Worm (Caenorhabditis elegans) whole organism, L2 larva: ENCODE data around the gene cyn-10.
A peak's percentile ranks its signal among the peaks of the same experiment; 100 is the strongest.

ENCODE experiments used
- C34F6.9 ChIP-seq: fragments of 150-350 bp; optimal IDR thresholded peaks from 2 replicates; lab custom pipeline; 2014; ENCODE audit warnings: missing biosample characterization, missing genetic modification characterization
- F13H6.1 ChIP-seq: sonication (generic microtip); optimal IDR thresholded peaks from 2 replicates; lab custom pipeline; 2016; ENCODE audit warnings: missing genetic modification characterization, missing compliant biosample characterization
- R02D3.7 ChIP-seq: fragments of 150-350 bp; optimal IDR thresholded peaks from 2 replicates; lab custom pipeline; 2014; ENCODE audit warnings: missing biosample characterization, missing genetic modification characterization
- Y55F3AM.14 ChIP-seq: fragments of 200-800 bp; sonication (Bioruptor generic); optimal IDR thresholded peaks from 2 replicates; lab custom pipeline; 2018; ENCODE audit warnings: mild to moderate bottlenecking, missing genetic modification characterization, missing compliant biosample characterization
- ZK546.5 ChIP-seq: sonication (generic microtip); optimal IDR thresholded peaks from 2 replicates; lab custom pipeline; 2017; ENCODE audit warnings: missing biosample characterization, missing genetic modification characterization
- alr-1 ChIP-seq: fragments of 150-350 bp; optimal IDR thresholded peaks from 2 replicates; lab custom pipeline; 2014; ENCODE audit warnings: missing biosample characterization, missing genetic modification characterization
- ama-1 ChIP-seq: fragments of 150-350 bp; optimal IDR thresholded peaks from 2 replicates; lab custom pipeline; 2018; ENCODE audit warnings: inconsistent platforms
- crh-2 ChIP-seq: sonication (generic microtip); optimal IDR thresholded peaks from 2 replicates; lab custom pipeline; 2017; ENCODE audit warnings: missing biosample characterization, missing genetic modification characterization
- egl-27 ChIP-seq: sonication (generic microtip); optimal IDR thresholded peaks from 3 replicates; lab custom pipeline; 2017; ENCODE audit warnings: missing biosample characterization, missing genetic modification reagents, missing genetic modification characterization
- elt-1 ChIP-seq: fragments of 150-350 bp; optimal IDR thresholded peaks from 2 replicates; lab custom pipeline; 2014; ENCODE audit warnings: missing biosample characterization, missing genetic modification characterization
- fos-1 ChIP-seq: fragments of 150-350 bp; optimal IDR thresholded peaks from 2 replicates; lab custom pipeline; 2014; ENCODE audit warnings: missing biosample characterization, missing genetic modification characterization
- gmeb-1 ChIP-seq: fragments of 150-350 bp; optimal IDR thresholded peaks from 2 replicates; lab custom pipeline; 2014; ENCODE audit warnings: missing biosample characterization, missing genetic modification characterization
- lin-11 ChIP-seq: fragments of 150-350 bp; sonication (generic microtip); optimal IDR thresholded peaks from 2 replicates; lab custom pipeline; 2014; ENCODE audit warnings: missing biosample characterization, missing genetic modification characterization, inconsistent platforms, mixed read lengths
- lin-13 ChIP-seq: fragments of 150-350 bp; optimal IDR thresholded peaks from 2 replicates; lab custom pipeline; 2014; ENCODE audit warnings: missing biosample characterization, missing genetic modification reagents, missing genetic modification characterization
- lsy-2 ChIP-seq, 2 experiments: fragments of 150-350 bp in 1 of 2; sonication (generic microtip) in 1 of 2; optimal IDR thresholded peaks; 2 replicates each; lab custom pipeline; 2014 to 2017; ENCODE audit warnings: missing biosample characterization in 2 of 2, missing genetic modification characterization in 2 of 2
- mab-5 ChIP-seq: fragments of 150-350 bp; optimal IDR thresholded peaks from 2 replicates; lab custom pipeline; 2014; ENCODE audit warnings: missing biosample characterization, missing genetic modification characterization
- mbf-1 ChIP-seq: sonication (generic microtip); optimal IDR thresholded peaks from 2 replicates; lab custom pipeline; 2017; ENCODE audit warnings: missing biosample characterization, missing genetic modification characterization
- mdl-1 ChIP-seq, 2 experiments: fragments of 150-350 bp in 1 of 2; sonication (generic microtip) in 1 of 2; optimal IDR thresholded peaks; 2 replicates each; lab custom pipeline; 2017; ENCODE audit warnings: missing biosample characterization in 2 of 2, missing genetic modification characterization in 2 of 2
- nhr-11 ChIP-seq: fragments of 150-350 bp; optimal IDR thresholded peaks from 2 replicates; lab custom pipeline; 2014; ENCODE audit warnings: missing biosample characterization, missing genetic modification characterization
- nhr-129 ChIP-seq: fragments of 150-350 bp; optimal IDR thresholded peaks from 2 replicates; lab custom pipeline; 2014; ENCODE audit warnings: missing biosample characterization, missing genetic modification characterization
- nhr-21 ChIP-seq: fragments of 150-350 bp; optimal IDR thresholded peaks from 2 replicates; lab custom pipeline; 2014; ENCODE audit warnings: missing biosample characterization, missing genetic modification characterization
- nhr-23 ChIP-seq: fragments of 150-350 bp; optimal IDR thresholded peaks from 2 replicates; lab custom pipeline; 2014; ENCODE audit warnings: missing biosample characterization, missing genetic modification reagents, missing genetic modification characterization
- nhr-25 ChIP-seq: fragments of 150-350 bp; sonication (generic microtip); optimal IDR thresholded peaks from 3 replicates; lab custom pipeline; 2014; ENCODE audit warnings: missing biosample characterization, missing genetic modification characterization
- nhr-6 ChIP-seq: fragments of 150-350 bp; optimal IDR thresholded peaks from 2 replicates; lab custom pipeline; 2014; ENCODE audit warnings: missing biosample characterization, missing genetic modification characterization
- nhr-77 ChIP-seq: fragments of 150-350 bp; optimal IDR thresholded peaks from 2 replicates; lab custom pipeline; 2014; ENCODE audit warnings: missing biosample characterization, missing genetic modification characterization
- sem-4 ChIP-seq: fragments of 150-350 bp; optimal IDR thresholded peaks from 2 replicates; lab custom pipeline; 2014; ENCODE audit warnings: missing biosample characterization, missing genetic modification reagents, missing genetic modification characterization
- skn-1 ChIP-seq: sonication (generic microtip); optimal IDR thresholded peaks from 2 replicates; lab custom pipeline; 2017; ENCODE audit warnings: missing biosample characterization, missing genetic modification characterization
- sma-3 ChIP-seq: sonication (generic microtip); optimal IDR thresholded peaks from 2 replicates; lab custom pipeline; 2016; ENCODE audit warnings: missing genetic modification reagents, missing genetic modification characterization, missing compliant biosample characterization
- sma-9 ChIP-seq, 2 experiments: fragments of 150-350 bp in 1 of 2; sonication (generic microtip) in 1 of 2; optimal IDR thresholded peaks; 2 replicates each; lab custom pipeline; 2014 to 2016; ENCODE audit warnings: missing genetic modification characterization in 2 of 2, mild to moderate bottlenecking in 1 of 2, missing biosample characterization in 1 of 2, missing compliant biosample characterization in 1 of 2, missing genetic modification reagents in 1 of 2, moderate library complexity in 1 of 2
- snpc-4 ChIP-seq: fragments of 150-350 bp; optimal IDR thresholded peaks from 2 replicates; lab custom pipeline; 2014; ENCODE audit warnings: missing biosample characterization, missing genetic modification characterization
- unc-39 ChIP-seq: fragments of 150-350 bp; optimal IDR thresholded peaks from 2 replicates; lab custom pipeline; 2014; ENCODE audit warnings: missing biosample characterization, missing genetic modification characterization
- unc-55 ChIP-seq: fragments of 150-350 bp; sonication (generic microtip); optimal IDR thresholded peaks from 3 replicates; lab custom pipeline; 2014; ENCODE audit warnings: missing biosample characterization, missing genetic modification reagents, missing genetic modification characterization
- ztf-1 ChIP-seq: fragments of 200-800 bp; sonication (Bioruptor generic); conservative IDR thresholded peaks from 2 replicates; pipeline ENCODE4 v1.3.6; 2022; ENCODE audit warnings: missing genetic modification characterization, missing compliant biosample characterization
- ztf-11 ChIP-seq: sonication (generic microtip); optimal IDR thresholded peaks from 2 replicates; lab custom pipeline; 2017; ENCODE audit warnings: missing biosample characterization, missing genetic modification characterization
- ztf-4 ChIP-seq: fragments of 150-350 bp; optimal IDR thresholded peaks from 2 replicates; lab custom pipeline; 2014; ENCODE audit warnings: missing biosample characterization, missing genetic modification characterization

The cyn-10 gene

DNA sequence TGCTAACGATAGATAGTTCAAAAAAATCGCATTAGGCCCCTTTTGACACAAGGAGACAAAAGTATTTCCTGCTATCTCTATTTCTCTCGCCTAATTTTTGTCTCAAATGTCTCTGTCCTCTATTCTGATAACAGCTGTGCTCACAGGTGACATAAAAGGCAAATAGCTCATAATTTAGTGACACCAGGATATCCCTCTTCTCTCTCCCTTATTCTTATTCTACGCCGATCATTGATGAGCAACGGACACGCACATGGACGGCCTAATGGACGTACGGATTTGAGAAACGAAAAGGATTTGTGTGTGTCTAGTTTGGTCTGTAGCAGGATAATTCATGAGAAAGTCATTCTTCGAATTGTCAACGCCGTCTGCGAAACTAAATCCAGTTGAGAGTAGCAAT is 22.8 kb upstream of the cyn-10 start:
- TF ChIP-seq nhr-25 (tag; lab: Kevin White, UChicago) (no peak), mab-5 (no peak), egl-27 (tag; lab: Kevin White, UChicago) (no peak), elt-1 (tag; lab: Kevin White, UChicago) (no peak), lsy-2 (tag; optimal IDR thresholded peaks at IDR 0.05; lab: Kevin White, UChicago) (no peak), mbf-1 (tag; lab: Kevin White, UChicago) (no peak), nhr-11 (tag; lab: Kevin White, UChicago) (no peak), ztf-4 (no peak), unc-39 (tag; lab: Kevin White, UChicago) (no peak), alr-1 (tag; lab: Kevin White, UChicago) (no peak), ama-1 (lab: Kevin White, UChicago) (no peak)

- no peak for TF ChIP-seq egl-27 (tag; lab: Kevin White, UChicago)
- no peak for TF ChIP-seq sem-4 (tag; lab: Kevin White, UChicago)
- TF ChIP-seq R02D3.7 (tag; lab: Kevin White, UChicago) = no peak
- TF ChIP-seq nhr-77 (tag; lab: Kevin White, UChicago) = no peak
- TF ChIP-seq ztf-11 (tag; lab: Kevin White, UChicago) = no peak
- no peak for TF ChIP-seq elt-1 (tag; lab: Kevin White, UChicago)
- TF ChIP-seq ZK546.5 (tag; lab: Kevin White, UChicago) = no peak
- TF ChIP-seq nhr-23 (tag; lab: Kevin White, UChicago) = no peak
Measured at ce11 chrII:6934729-6935128, 21.6 kb upstream of the cyn-10 start.

DNA sequence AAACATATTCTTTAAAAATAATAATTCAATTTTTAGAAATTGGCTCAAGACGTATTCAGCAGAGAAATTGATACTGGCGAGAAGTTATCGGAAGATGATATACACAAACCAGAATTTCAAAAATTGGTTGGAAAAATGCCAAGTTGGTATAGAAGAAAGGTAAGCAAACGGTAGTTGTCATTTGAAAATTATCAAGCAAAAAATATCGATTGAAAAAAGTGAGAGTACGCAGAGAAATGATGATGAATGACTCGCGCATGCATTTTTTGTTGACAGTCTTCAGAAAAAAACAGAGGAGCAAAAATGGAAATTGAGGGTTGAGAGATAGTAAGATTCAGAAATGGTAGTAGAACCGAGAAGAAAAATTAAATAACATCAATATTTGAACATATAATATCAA is 19.8 kb upstream of the cyn-10 start:
- no peak for TF ChIP-seq C34F6.9 (tag; lab: Kevin White, UChicago)
- TF ChIP-seq nhr-77 (tag; lab: Kevin White, UChicago) = no peak
- no peak for TF ChIP-seq nhr-21 (tag; lab: Kevin White, UChicago)
- TF ChIP-seq lin-13 = no peak
- TF ChIP-seq unc-39 (tag; lab: Kevin White, UChicago) = no peak
- TF ChIP-seq skn-1 (tag; lab: Kevin White, UChicago) = no peak
- no peak for TF ChIP-seq unc-55 (GFP tag; lab: Kevin White, UChicago)
- TF ChIP-seq ZK546.5 (tag; lab: Kevin White, UChicago) = no peak
- TF ChIP-seq ztf-11 (tag; lab: Kevin White, UChicago) = no peak
- TF ChIP-seq nhr-129 (tag; lab: Kevin White, UChicago) = no peak
- no peak for TF ChIP-seq lsy-2 (tag; optimal IDR thresholded peaks at IDR 0.05; lab: Kevin White, UChicago)
- TF ChIP-seq nhr-25 (tag; lab: Kevin White, UChicago) = no peak
- no peak for TF ChIP-seq gmeb-1 (tag; lab: Kevin White, UChicago)
- no peak for TF ChIP-seq alr-1 (tag; lab: Kevin White, UChicago)

DNA sequence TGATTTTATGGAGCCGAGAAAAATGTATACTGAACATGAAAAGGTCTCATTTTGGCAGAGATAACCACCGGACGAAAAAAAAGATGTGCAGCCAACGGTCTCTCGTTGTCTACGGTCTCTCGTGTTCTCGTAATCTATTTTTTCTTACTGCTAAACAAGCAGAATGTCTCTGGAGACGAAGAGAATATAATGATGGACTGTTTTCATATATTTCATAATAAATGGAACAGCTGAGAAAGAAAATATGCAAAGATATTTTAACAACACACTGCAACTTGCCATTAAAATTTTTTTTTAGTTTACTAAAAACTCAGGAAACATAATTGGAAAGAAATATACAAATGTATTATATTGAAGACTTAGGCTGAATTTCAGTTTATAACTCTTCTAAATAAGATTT is 16.9 kb upstream of the cyn-10 start:
- TF ChIP-seq mdl-1 (tag; optimal IDR thresholded peaks at IDR 0.05; lab: Kevin White, UChicago) = no peak
- no peak for TF ChIP-seq ztf-1 (GFP tag; lab: Robert Waterston, UW)
- no peak for TF ChIP-seq Y55F3AM.14 (GFP tag; lab: Kevin White, UChicago)
- TF ChIP-seq alr-1 (tag; lab: Kevin White, UChicago) = no peak
- TF ChIP-seq mbf-1 (tag; lab: Kevin White, UChicago) = no peak
- TF ChIP-seq crh-2 (tag; lab: Kevin White, UChicago) = no peak
- TF ChIP-seq nhr-6 (tag; lab: Kevin White, UChicago) = no peak
- no peak for TF ChIP-seq sma-3
- no peak for TF ChIP-seq sem-4 (tag; lab: Kevin White, UChicago)
- peak; percentile 58 for TF ChIP-seq unc-55 (GFP tag; lab: Kevin White, UChicago)
- peak; percentile 45 for TF ChIP-seq C34F6.9 (tag; lab: Kevin White, UChicago)

DNA sequence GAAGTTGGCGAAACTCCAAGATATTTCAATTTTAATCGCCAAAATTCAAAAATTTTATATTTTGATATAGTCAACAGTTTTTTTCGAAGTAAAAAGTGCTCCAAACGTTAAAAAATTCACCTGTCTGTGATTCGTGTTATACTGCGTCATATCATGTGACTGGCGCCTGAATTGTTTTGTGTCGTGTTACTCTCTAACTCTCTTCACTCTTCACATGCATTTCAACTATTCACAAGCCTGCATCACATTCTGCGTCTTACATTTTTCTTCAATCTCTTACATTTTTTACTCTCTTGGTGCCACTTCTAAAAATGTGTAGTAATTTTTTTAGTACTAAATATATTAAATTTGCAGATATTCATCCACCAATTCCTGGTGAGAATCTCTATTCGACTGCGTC is 15.3 kb upstream of the cyn-10 start, which contains the start of gene flcn-1:
Gene flcn-1, plus strand, starts transcription at position 348 of the 400 bp plus-strand sequence.
- TF ChIP-seq unc-55 (GFP tag; lab: Kevin White, UChicago) (peak; percentile 45), lsy-2 (tag; optimal IDR thresholded peaks at IDR 0.05; lab: Kevin White, UChicago) (peak in 1 of 2 experiments; percentile 66), ZK546.5 (tag; lab: Kevin White, UChicago) (no peak), nhr-6 (tag; lab: Kevin White, UChicago) (peak; percentile 66), nhr-129 (tag; lab: Kevin White, UChicago) (peak; percentile 63), C34F6.9 (tag; lab: Kevin White, UChicago) (peak; percentile 80), nhr-23 (tag; lab: Kevin White, UChicago) (no peak), fos-1 (tag; lab: Kevin White, UChicago) (peak; percentile 11), nhr-25 (tag; lab: Kevin White, UChicago) (peak; percentile 38), lin-11 (tag; lab: Kevin White, UChicago) (no peak), skn-1 (tag; lab: Kevin White, UChicago) (peak; percentile 28), Y55F3AM.14 (GFP tag; lab: Kevin White, UChicago) (no peak), sma-9 (GFP tag; optimal IDR thresholded peaks at IDR 0.05; lab: Kevin White, UChicago) (peak; percentile 77), sma-9 (tag; optimal IDR thresholded peaks at IDR 0.05; lab: Kevin White, UChicago) (no peak), snpc-4 (peak; percentile 2), F13H6.1 (tag; lab: Kevin White, UChicago) (peak; percentile 59), crh-2 (tag; lab: Kevin White, UChicago) (peak; percentile 59)
